Fruit fly (Drosophila melanogaster): ENCODE measurements around the gene Sec23.

Sec23 gene

DNA sequence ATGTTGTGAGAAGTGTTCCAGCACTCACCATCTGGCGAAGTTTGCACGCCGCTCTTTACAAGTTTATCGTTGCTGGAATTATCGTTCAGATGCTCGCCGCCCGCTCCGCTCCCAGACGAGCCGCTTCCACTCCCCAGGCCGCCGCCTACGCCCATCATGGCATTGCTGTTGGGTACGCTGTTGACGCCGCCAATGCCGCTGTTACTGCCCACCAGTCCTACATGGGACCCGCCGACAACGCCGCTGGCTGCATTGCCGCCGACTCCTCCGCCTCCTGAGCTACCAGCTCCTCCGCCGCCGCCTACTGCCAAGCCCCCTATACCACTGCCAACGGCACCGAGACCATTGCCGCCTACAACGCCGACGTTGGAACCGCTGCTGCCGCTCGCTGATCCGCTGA is 40.4 kb upstream of the Sec23 start:
- TF ChIP-seq CG13204 (GFP tag; optimal IDR thresholded peaks at IDR 0.05) = no peak
- 0 out of 3 replicates have a peak, but pooled peaks have one; percentile 38 for TF ChIP-seq fd96Ca (GFP tag; IDR thresholded peaks at IDR 0.05)

DNA sequence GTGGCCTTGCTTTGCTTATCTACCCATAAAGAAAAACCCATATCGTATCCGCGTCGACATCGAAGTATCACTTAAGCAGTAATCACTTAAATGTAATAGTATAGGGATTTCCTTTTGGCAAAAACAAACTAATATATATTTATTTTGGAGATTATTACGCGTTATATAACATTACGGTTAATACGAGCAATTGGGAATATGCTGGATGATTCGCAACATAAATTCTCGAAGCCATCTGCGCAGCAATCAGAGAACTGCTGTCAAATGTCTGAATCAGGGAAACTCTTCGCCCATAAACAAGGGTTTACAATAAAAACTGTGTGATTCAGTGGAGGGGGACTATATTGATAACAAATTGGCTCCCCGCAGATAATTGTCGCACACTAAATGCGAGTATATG is 38.2 kb upstream of the Sec23 start:
- TF ChIP-seq fd96Ca (GFP tag; IDR thresholded peaks at IDR 0.05) (no peak), CG13204 (GFP tag; optimal IDR thresholded peaks at IDR 0.05) (no peak), Pif1A (GFP tag; optimal IDR thresholded peaks at IDR 0.05) (no peak), CG8301 (tag; optimal IDR thresholded peaks at IDR 0.05) (no peak), CG12605 (GFP tag; IDR thresholded peaks at IDR 0.05) (no peak), CG17806 (tag; optimal IDR thresholded peaks at IDR 0.05) (no peak), Pif1B (GFP tag; optimal IDR thresholded peaks at IDR 0.05) (no peak)

DNA sequence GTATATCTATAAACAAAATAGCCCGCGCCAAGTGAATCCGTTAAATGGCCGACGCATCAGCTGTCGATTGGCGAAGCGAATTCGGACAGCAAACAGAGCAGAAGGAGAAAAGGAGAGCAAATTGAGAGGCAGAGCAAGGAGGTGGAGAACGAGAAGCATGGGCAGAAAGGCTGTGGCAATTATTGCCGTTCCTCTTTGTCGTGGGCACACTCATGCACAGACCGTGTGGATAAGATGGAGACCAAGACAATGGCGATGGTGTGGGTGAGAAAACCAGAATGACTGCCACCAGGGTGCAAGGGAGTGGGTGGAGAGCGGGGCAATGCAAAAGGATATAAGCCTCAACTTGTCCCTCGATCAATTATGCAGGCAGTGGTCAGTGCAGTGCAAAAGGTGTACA is 37.7 kb upstream of the Sec23 start:
- TF ChIP-seq Ets98B (GFP tag; IDR thresholded peaks at IDR 0.05) = no peak
- TF ChIP-seq D1 (tag; optimal IDR thresholded peaks at IDR 0.05) = no peak
- peak; percentile 51 for TF ChIP-seq EcR (GFP tag; optimal IDR thresholded peaks at IDR 0.05)
- TF ChIP-seq CG12605 (GFP tag; IDR thresholded peaks at IDR 0.05) = no peak
- TF ChIP-seq Snoo (tag; optimal IDR thresholded peaks at IDR 0.05) = no peak
- TF ChIP-seq CG15710 (tag; optimal IDR thresholded peaks at IDR 0.05) = no peak
- TF ChIP-seq CG13204 (GFP tag; optimal IDR thresholded peaks at IDR 0.05) = no peak
- no peak for TF ChIP-seq Pif1A (GFP tag; optimal IDR thresholded peaks at IDR 0.05)

DNA sequence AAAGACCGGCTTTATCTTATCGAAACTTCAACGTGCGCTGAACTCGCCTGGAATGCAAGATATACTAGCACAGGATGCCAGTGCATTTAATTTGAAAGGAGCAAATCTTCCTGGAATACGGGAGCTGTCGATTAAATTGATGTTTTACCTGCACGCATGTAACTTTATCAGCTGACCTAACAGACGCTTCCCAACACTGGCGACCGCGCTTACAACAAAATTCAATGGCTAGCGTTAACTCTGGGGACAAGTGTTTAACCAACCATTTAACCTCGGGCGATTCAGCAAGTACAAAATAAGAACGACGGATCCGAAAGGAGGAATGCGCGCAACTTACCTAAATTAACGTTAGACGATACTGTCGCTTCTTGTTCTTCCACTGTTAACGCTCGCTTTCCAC is 37.1 kb upstream of the Sec23 start:
- TF ChIP-seq Pif1B (GFP tag; optimal IDR thresholded peaks at IDR 0.05) = no peak
- no peak for TF ChIP-seq CG8159 (tag; optimal IDR thresholded peaks at IDR 0.05)
- no peak for TF ChIP-seq D1 (tag; optimal IDR thresholded peaks at IDR 0.05)
- no peak for TF ChIP-seq fd96Ca (GFP tag; IDR thresholded peaks at IDR 0.05)
- no peak for TF ChIP-seq CG15710 (tag; optimal IDR thresholded peaks at IDR 0.05)
- no peak for TF ChIP-seq rn (GFP tag; IDR thresholded peaks at IDR 0.05)
- TF ChIP-seq Snoo (tag; optimal IDR thresholded peaks at IDR 0.05) = no peak
- TF ChIP-seq CG32121 (GFP tag; IDR thresholded peaks at IDR 0.05) = no peak
- no peak for TF ChIP-seq gl (tag; optimal IDR thresholded peaks at IDR 0.05)
- no peak for TF ChIP-seq CG10348 (GFP tag; IDR thresholded peaks at IDR 0.05)
- no peak for TF ChIP-seq CG12605 (GFP tag; IDR thresholded peaks at IDR 0.05)
- TF ChIP-seq CG8301 (tag; optimal IDR thresholded peaks at IDR 0.05) = no peak
- TF ChIP-seq CG34367 (tag; optimal IDR thresholded peaks at IDR 0.05) = no peak
- TF ChIP-seq EcR (GFP tag; optimal IDR thresholded peaks at IDR 0.05) = no peak
- no peak for TF ChIP-seq Ets98B (GFP tag; IDR thresholded peaks at IDR 0.05)
- TF ChIP-seq CG17806 (tag; optimal IDR thresholded peaks at IDR 0.05) = no peak
- TF ChIP-seq Pif1A (GFP tag; optimal IDR thresholded peaks at IDR 0.05) = no peak
- no peak for TF ChIP-seq CG4496 (GFP tag; IDR thresholded peaks at IDR 0.05)
- no peak for TF ChIP-seq CG13204 (GFP tag; optimal IDR thresholded peaks at IDR 0.05)

DNA sequence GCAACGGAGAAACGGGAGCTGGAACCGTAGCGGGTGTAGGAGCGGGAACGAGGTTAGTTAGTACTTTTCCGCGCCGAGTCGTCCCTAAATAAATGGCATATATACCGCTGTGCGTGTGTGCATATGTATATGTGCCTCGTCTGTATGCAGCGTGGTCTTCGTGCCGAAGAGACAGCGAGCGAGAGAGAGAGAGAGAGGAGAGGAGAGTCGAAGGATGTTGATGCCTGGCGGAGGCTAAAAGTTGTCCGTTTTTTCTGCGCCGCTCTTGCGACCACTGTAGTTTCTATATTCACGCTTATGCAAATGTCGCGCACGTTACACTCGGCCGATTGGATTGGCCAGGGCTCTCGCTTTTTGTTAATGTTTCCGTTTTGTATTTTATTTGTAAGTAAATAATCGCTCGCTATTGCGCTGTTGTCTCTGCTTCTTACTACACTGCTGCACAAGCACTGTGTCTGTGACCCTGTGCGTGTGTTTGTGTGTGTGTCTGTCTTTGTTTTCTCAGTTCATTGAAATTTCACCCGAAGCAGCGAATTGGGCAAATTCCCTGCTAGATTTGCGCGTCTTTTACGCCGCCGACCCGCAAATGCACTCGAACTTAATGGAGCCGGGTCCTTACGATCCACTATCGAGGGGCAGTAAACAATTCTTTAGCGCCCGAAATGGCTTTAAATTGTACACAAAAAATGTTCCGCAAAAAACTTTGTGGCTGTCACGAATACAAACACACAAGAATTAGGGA is 36.3 kb upstream of the Sec23 start, which contains the start of gene Rga:
Gene Rga, minus strand, starts transcription at position 741 of the 742 bp plus-strand sequence.
- TF ChIP-seq EcR (GFP tag; optimal IDR thresholded peaks at IDR 0.05) = peak; percentile 85
- TF ChIP-seq CG34367 (tag; optimal IDR thresholded peaks at IDR 0.05) = no peak
- TF ChIP-seq CG32121 (GFP tag; IDR thresholded peaks at IDR 0.05) = no peak
- 0 out of 2 replicates have a peak, but pooled peaks have one; percentile 24 for TF ChIP-seq CG12605 (GFP tag; IDR thresholded peaks at IDR 0.05)
- TF ChIP-seq Pif1B (GFP tag; optimal IDR thresholded peaks at IDR 0.05) = no peak
- no peak for TF ChIP-seq CG14655 (GFP tag; optimal IDR thresholded peaks at IDR 0.05)
- TF ChIP-seq Pif1A (GFP tag; optimal IDR thresholded peaks at IDR 0.05) = no peak
- no peak for TF ChIP-seq CG17806 (tag; optimal IDR thresholded peaks at IDR 0.05)
- TF ChIP-seq Snoo (tag; optimal IDR thresholded peaks at IDR 0.05) = no peak
- TF ChIP-seq CG15710 (tag; optimal IDR thresholded peaks at IDR 0.05) = no peak

DNA sequence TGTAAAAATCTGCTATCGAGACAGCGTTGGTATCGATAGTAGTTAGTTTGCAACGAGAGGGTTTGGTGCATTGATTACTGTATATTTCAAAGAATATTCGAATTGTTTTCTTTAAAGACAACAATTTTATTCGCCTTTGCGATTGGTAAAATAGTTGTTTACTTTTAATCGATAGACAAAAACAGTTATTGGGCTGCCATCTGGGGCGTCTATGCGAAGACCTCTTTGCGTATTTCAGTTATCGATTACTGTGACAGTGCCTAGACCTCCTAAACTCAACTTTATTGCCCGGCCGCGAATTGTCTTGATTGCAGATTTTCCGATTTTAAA is 35.8 kb upstream of the Sec23 start, which contains the start of gene Atu:
Gene Atu, plus strand, starts transcription at position 245 of the 330 bp plus-strand sequence.
- no peak for TF ChIP-seq gl (tag; optimal IDR thresholded peaks at IDR 0.05)
- no peak for TF ChIP-seq D1 (tag; optimal IDR thresholded peaks at IDR 0.05)
- TF ChIP-seq CG17806 (tag; optimal IDR thresholded peaks at IDR 0.05) = no peak

DNA sequence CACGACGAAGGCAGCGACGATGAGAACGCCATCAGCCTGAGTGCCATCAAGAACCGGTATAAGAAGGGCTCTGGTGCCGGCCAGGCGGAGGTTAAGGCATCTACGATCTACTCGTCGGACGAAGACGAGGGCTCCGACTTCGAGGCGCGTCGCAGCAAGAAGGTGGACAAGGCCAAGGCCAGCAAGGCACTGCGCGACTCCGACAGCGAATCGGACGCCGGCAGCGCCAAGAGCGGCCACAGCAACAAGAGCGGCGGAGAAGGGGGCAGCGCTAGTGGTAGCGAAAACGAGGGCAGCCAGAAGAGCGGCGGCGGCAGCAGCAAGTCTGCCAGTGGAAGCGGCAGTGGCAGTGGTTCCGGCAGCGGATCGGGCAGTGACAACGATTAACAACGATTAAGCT is 33.4 kb upstream of the Sec23 start:
- TF ChIP-seq Ets98B (GFP tag; IDR thresholded peaks at IDR 0.05) (no peak), EcR (GFP tag; optimal IDR thresholded peaks at IDR 0.05) (peak; percentile 85), CG13204 (GFP tag; optimal IDR thresholded peaks at IDR 0.05) (peak; percentile 79), CG12605 (GFP tag; IDR thresholded peaks at IDR 0.05) (no peak), CG9948 (tag; optimal IDR thresholded peaks at IDR 0.05) (no peak)
